Fruit fly (Drosophila melanogaster): ENCODE data around the gene CG32982.

- TF ChIP-seq Ets98B (GFP tag; IDR thresholded peaks at IDR 0.05) = no peak
- no peak for TF ChIP-seq CG4496 (GFP tag; IDR thresholded peaks at IDR 0.05)
- TF ChIP-seq gl (tag; optimal IDR thresholded peaks at IDR 0.05) = no peak
- no peak for TF ChIP-seq fd96Ca (GFP tag; IDR thresholded peaks at IDR 0.05)
- TF ChIP-seq CG14655 (GFP tag; optimal IDR thresholded peaks at IDR 0.05) = no peak
- no peak for TF ChIP-seq CG13204 (GFP tag; optimal IDR thresholded peaks at IDR 0.05)
- no peak for TF ChIP-seq D1 (tag; optimal IDR thresholded peaks at IDR 0.05)
- TF ChIP-seq Snoo (tag; optimal IDR thresholded peaks at IDR 0.05) = no peak
- no peak for TF ChIP-seq CG32121 (GFP tag; IDR thresholded peaks at IDR 0.05)
- TF ChIP-seq Pif1A (GFP tag; optimal IDR thresholded peaks at IDR 0.05) = no peak
- no peak for TF ChIP-seq CG34367 (tag; optimal IDR thresholded peaks at IDR 0.05)
- no peak for TF ChIP-seq CG17806 (tag; optimal IDR thresholded peaks at IDR 0.05)
- TF ChIP-seq EcR (GFP tag; optimal IDR thresholded peaks at IDR 0.05) = no peak
- no peak for TF ChIP-seq CG10348 (GFP tag; IDR thresholded peaks at IDR 0.05)
Measured at dm6 chr2L:9123707-9124106, 1.8 kb upstream of the CG32982 start.
